Fruit fly (Drosophila melanogaster) whole organism, embryonic: ENCODE data around the gene CG13053.

Experiments
- Abd-B ChIP-seq: fragments of 200-800 bp; sonication (Bioruptor generic); optimal IDR thresholded peaks from 2 replicates; lab custom pipeline; 2018; ENCODE audit warnings: missing biosample characterization, mild to moderate bottlenecking, missing genetic modification characterization, moderate library complexity
- Adf1 ChIP-seq: fragments of 200-800 bp; sonication (Bioruptor generic); IDR thresholded peaks from 2 replicates; pipeline ENCODE4 v1.3.6; 2022; ENCODE audit warnings: missing biosample characterization, missing genetic modification characterization
- Aef1 ChIP-seq: fragments of 200-800 bp; sonication (Bioruptor generic); IDR thresholded peaks from 3 replicates; pipeline ENCODE4 v1.3.6; 2022; ENCODE audit warnings: missing biosample characterization, missing genetic modification characterization
- Blimp-1 ChIP-seq: fragments of 200-800 bp; sonication (Bioruptor generic); optimal IDR thresholded peaks from 3 replicates; lab custom pipeline; 2018; ENCODE audit warnings: missing biosample characterization, missing genetic modification characterization, mild to moderate bottlenecking, moderate library complexity, missing genetic modification reagents
- BtbVII ChIP-seq: fragments of 200-800 bp; sonication (Bioruptor generic); optimal IDR thresholded peaks from 3 replicates; lab custom pipeline; 2017; ENCODE audit warnings: missing biosample characterization, mild to moderate bottlenecking, missing genetic modification characterization
- CG11696 ChIP-seq: fragments of 200-800 bp; sonication (Bioruptor generic); IDR thresholded peaks from 2 replicates; pipeline ENCODE4 v1.3.6; 2022; ENCODE audit warnings: missing biosample characterization, missing genetic modification characterization
- CG12219 ChIP-seq: fragments of 200-800 bp; sonication (Bioruptor generic); optimal IDR thresholded peaks from 3 replicates; lab custom pipeline; 2018; ENCODE audit warnings: missing biosample characterization, mild to moderate bottlenecking, missing genetic modification characterization
- CG12659 ChIP-seq: fragments of 200-800 bp; sonication (Bioruptor generic); optimal IDR thresholded peaks from 3 replicates; lab custom pipeline; 2017; ENCODE audit warnings: mild to moderate bottlenecking, missing biosample characterization, missing genetic modification reagents, missing genetic modification characterization
- CG13775 ChIP-seq: fragments of 200-800 bp; sonication (Bioruptor generic); optimal IDR thresholded peaks from 3 replicates; lab custom pipeline; 2017; ENCODE audit warnings: missing biosample characterization, mild to moderate bottlenecking, missing genetic modification characterization
- CG15073 ChIP-seq: fragments of 200-800 bp; sonication (Bioruptor generic); optimal IDR thresholded peaks from 2 replicates; lab custom pipeline; 2016; ENCODE audit warnings: missing biosample characterization, missing genetic modification characterization
- CG1603 ChIP-seq: fragments of 200-800 bp; sonication (Bioruptor generic); optimal IDR thresholded peaks from 2 replicates; lab custom pipeline; 2019; ENCODE audit warnings: missing biosample characterization, mild to moderate bottlenecking, missing genetic modification characterization, moderate library complexity
- CG16813 ChIP-seq: fragments of 200-800 bp; sonication (Bioruptor generic); IDR thresholded peaks from 3 replicates; pipeline ENCODE4 v1.3.6; 2022; ENCODE audit warnings: missing biosample characterization, missing genetic modification characterization; ENCODE audit not compliant: partially characterized antibody
- CG17328 ChIP-seq: fragments of 200-800 bp; sonication (Bioruptor generic); IDR thresholded peaks from 2 replicates; pipeline ENCODE4 v1.3.6; 2022; ENCODE audit warnings: missing biosample characterization, missing genetic modification characterization
- CG17361 ChIP-seq: fragments of 200-800 bp; sonication (Bioruptor generic); IDR thresholded peaks from 3 replicates; pipeline ENCODE4 v1.3.6; 2022; ENCODE audit warnings: missing biosample characterization, missing genetic modification characterization
- CG2712 ChIP-seq: fragments of 200-800 bp; optimal IDR thresholded peaks from 3 replicates; lab custom pipeline; 2019; ENCODE audit warnings: missing biosample characterization, mild to moderate bottlenecking, missing genetic modification characterization, moderate library complexity
- CG33213 ChIP-seq: fragments of 200-800 bp; sonication (Bioruptor generic); optimal IDR thresholded peaks from 3 replicates; lab custom pipeline; 2016; ENCODE audit warnings: missing biosample characterization, missing genetic modification characterization
- CG33557 ChIP-seq: fragments of 200-800 bp; sonication (Bioruptor generic); optimal IDR thresholded peaks from 2 replicates; lab custom pipeline; 2019; ENCODE audit warnings: missing biosample characterization, mild to moderate bottlenecking, missing genetic modification characterization, moderate library complexity
- CG34376 ChIP-seq: fragments of 200-800 bp; sonication (Bioruptor generic); optimal IDR thresholded peaks from 2 replicates; lab custom pipeline; 2018; ENCODE audit warnings: missing biosample characterization, mild to moderate bottlenecking, missing genetic modification characterization
- CG4424 ChIP-seq: fragments of 200-800 bp; sonication (Bioruptor generic); optimal IDR thresholded peaks from 3 replicates; lab custom pipeline; 2016; ENCODE audit warnings: missing biosample characterization, missing genetic modification characterization
- CG6254 ChIP-seq: fragments of 200-800 bp; sonication (Bioruptor generic); optimal IDR thresholded peaks from 3 replicates; lab custom pipeline; 2017; ENCODE audit warnings: mild to moderate bottlenecking, missing biosample characterization, missing genetic modification reagents, missing genetic modification characterization
- CG7357 ChIP-seq: fragments of 200-800 bp; sonication (Bioruptor generic); IDR thresholded peaks from 3 replicates; pipeline ENCODE4 v1.3.6; 2022; ENCODE audit warnings: missing biosample characterization, missing genetic modification characterization
- CG7839 ChIP-seq: fragments of 200-800 bp; sonication (Bioruptor generic); optimal IDR thresholded peaks from 3 replicates; lab custom pipeline; 2018; ENCODE audit warnings: missing biosample characterization, mild to moderate bottlenecking, missing genetic modification characterization, moderate library complexity
- Dad ChIP-seq: fragments of 200-800 bp; sonication (Bioruptor generic); optimal IDR thresholded peaks from 3 replicates; lab custom pipeline; 2016; ENCODE audit warnings: missing biosample characterization, missing genetic modification characterization
- Drgx ChIP-seq: fragments of 200-800 bp; sonication (Bioruptor generic); IDR thresholded peaks from 2 replicates; pipeline ENCODE4 v1.3.6; 2022; ENCODE audit warnings: missing biosample characterization, missing genetic modification characterization
- Fer3 ChIP-seq: fragments of 200-800 bp; sonication (Bioruptor generic); optimal IDR thresholded peaks from 2 replicates; lab custom pipeline; 2018; ENCODE audit warnings: missing biosample characterization, mild to moderate bottlenecking, missing genetic modification characterization, moderate library complexity
- H15 ChIP-seq: fragments of 200-800 bp; sonication (Bioruptor generic); IDR thresholded peaks from 3 replicates; pipeline ENCODE4 v1.3.6; 2022; ENCODE audit warnings: missing biosample characterization, missing genetic modification characterization
- Hr39 ChIP-seq: fragments of >200 bp; optimal IDR thresholded peaks from 2 replicates; lab custom pipeline; 2017
- Myb ChIP-seq: fragments of 200-800 bp; sonication (Bioruptor generic); optimal IDR thresholded peaks from 2 replicates; lab custom pipeline; 2016; ENCODE audit warnings: missing biosample characterization, missing genetic modification characterization
- NC2α ChIP-seq: fragments of 200-800 bp; sonication (Bioruptor generic); optimal IDR thresholded peaks from 2 replicates; lab custom pipeline; 2016; ENCODE audit warnings: missing biosample characterization, missing genetic modification characterization
- Oli ChIP-seq: fragments of 200-800 bp; sonication (Bioruptor generic); optimal IDR thresholded peaks from 2 replicates; lab custom pipeline; 2018; ENCODE audit warnings: missing biosample characterization, mild to moderate bottlenecking, missing genetic modification characterization, moderate library complexity
- Rx ChIP-seq: fragments of 200-800 bp; sonication (Bioruptor generic); IDR thresholded peaks from 2 replicates; pipeline ENCODE4 v1.3.6; 2022; ENCODE audit warnings: missing biosample characterization, missing genetic modification characterization
- Six4 ChIP-seq: fragments of 200-800 bp; sonication (Bioruptor generic); optimal IDR thresholded peaks from 2 replicates; lab custom pipeline; 2016; ENCODE audit warnings: missing biosample characterization, missing genetic modification characterization
- Sox102F ChIP-seq: fragments of 200-800 bp; sonication (Bioruptor generic); optimal IDR thresholded peaks from 2 replicates; lab custom pipeline; 2018; ENCODE audit warnings: missing biosample characterization, mild to moderate bottlenecking, missing genetic modification characterization, moderate library complexity
- Taf1 ChIP-seq: fragments of 200-800 bp; sonication (Bioruptor generic); IDR thresholded peaks from 2 replicates; pipeline ENCODE4 v1.3.6; 2022; ENCODE audit warnings: missing biosample characterization, missing genetic modification characterization
- amos ChIP-seq: fragments of 200-800 bp; sonication (Bioruptor generic); IDR thresholded peaks from 2 replicates; pipeline ENCODE4 v1.3.6; 2022; ENCODE audit warnings: missing biosample characterization, missing genetic modification characterization; ENCODE audit not compliant: partially characterized antibody
- eve ChIP-seq, 2 experiments: fragments of >200 bp; optimal IDR thresholded peaks; 2 replicates each; lab custom pipeline; 2017; ENCODE audit warnings: missing biosample characterization in 2 of 2, missing genetic modification characterization in 2 of 2
- fu2 ChIP-seq: fragments of 200-800 bp; sonication (Bioruptor generic); optimal IDR thresholded peaks from 2 replicates; lab custom pipeline; 2016; ENCODE audit warnings: missing biosample characterization, missing genetic modification characterization
- h ChIP-seq: fragments of >200 bp; optimal IDR thresholded peaks from 2 replicates; lab custom pipeline; 2017
- hbn ChIP-seq: fragments of 200-800 bp; sonication (Bioruptor generic); IDR thresholded peaks from 2 replicates; pipeline ENCODE4 v1.3.6; 2022; ENCODE audit warnings: missing biosample characterization, missing genetic modification characterization; ENCODE audit not compliant: partially characterized antibody
- her ChIP-seq: fragments of 200-800 bp; sonication (Bioruptor generic); optimal IDR thresholded peaks from 2 replicates; lab custom pipeline; 2016; ENCODE audit warnings: missing biosample characterization, missing genetic modification characterization
- klu ChIP-seq: fragments of 200-800 bp; sonication (Bioruptor generic); IDR thresholded peaks from 2 replicates; pipeline ENCODE4 v1.3.6; 2022; ENCODE audit warnings: missing biosample characterization, missing genetic modification characterization
- mirr ChIP-seq: fragments of 200-800 bp; sonication (Bioruptor generic); optimal IDR thresholded peaks from 3 replicates; lab custom pipeline; 2018; ENCODE audit warnings: missing biosample characterization, mild to moderate bottlenecking, missing genetic modification characterization
- org-1 ChIP-seq: fragments of 200-800 bp; sonication (Bioruptor generic); optimal IDR thresholded peaks from 2 replicates; lab custom pipeline; 2017; ENCODE audit warnings: missing biosample characterization, missing genetic modification characterization
- p53 ChIP-seq: fragments of 200-800 bp; sonication (Bioruptor generic); optimal IDR thresholded peaks from 2 replicates; lab custom pipeline; 2016; ENCODE audit warnings: missing biosample characterization, missing genetic modification characterization
- pho ChIP-seq: fragments of 200-800 bp; sonication (Bioruptor generic); optimal IDR thresholded peaks from 2 replicates; lab custom pipeline; 2016; ENCODE audit warnings: missing biosample characterization, missing genetic modification characterization
- pzg ChIP-seq: fragments of 200-800 bp; sonication (Bioruptor generic); optimal IDR thresholded peaks from 3 replicates; lab custom pipeline; 2018; ENCODE audit warnings: missing biosample characterization, mild to moderate bottlenecking, missing genetic modification characterization, moderate library complexity
- rib ChIP-seq: fragments of 200-800 bp; sonication (Bioruptor generic); IDR thresholded peaks from 2 replicates; pipeline ENCODE4 v1.3.6; 2022; ENCODE audit warnings: missing biosample characterization, missing genetic modification characterization
- shn ChIP-seq: fragments of 200-800 bp; sonication (Bioruptor generic); optimal IDR thresholded peaks from 3 replicates; lab custom pipeline; 2016; ENCODE audit warnings: missing biosample characterization, missing genetic modification characterization
- sima ChIP-seq: fragments of 200-800 bp; sonication (Bioruptor generic); optimal IDR thresholded peaks from 2 replicates; lab custom pipeline; 2016; ENCODE audit warnings: missing biosample characterization, missing genetic modification characterization
- slbo ChIP-seq: fragments of 200-800 bp; sonication (Bioruptor generic); IDR thresholded peaks from 2 replicates; pipeline ENCODE4 v1.3.6; 2022; ENCODE audit warnings: missing biosample characterization, missing genetic modification characterization
- sna ChIP-seq: fragments of 200-800 bp; sonication (Bioruptor generic); IDR thresholded peaks from 2 replicates; pipeline ENCODE4 v1.3.6; 2022; ENCODE audit warnings: missing biosample characterization, missing genetic modification characterization; ENCODE audit not compliant: partially characterized antibody
- vnd ChIP-seq: fragments of 200-800 bp; sonication (Bioruptor generic); IDR thresholded peaks from 3 replicates; pipeline ENCODE4 v1.3.6; 2022; ENCODE audit warnings: missing biosample characterization, missing genetic modification characterization; ENCODE audit not compliant: partially characterized antibody

Gene CG13053

dm6 chr3L:16285346-16285911, 25.9 kb upstream of the CG13053 start, which contains the start of gene CG13047 (continued):
- TF ChIP-seq amos (GFP tag; lab: Robert Waterston, UW) (no peak), her (GFP tag; lab: Kevin White, UChicago) (no peak), Oli (tag; lab: Kevin White, UChicago) (peak; percentile 15), Six4 (no peak), eve (GFP tag; optimal IDR thresholded peaks at IDR 0.05; lab: Kevin White, UChicago) (no peak), CG2712 (tag; lab: Kevin White, UChicago) (peak; percentile 11), Abd-B (no peak), CG12659 (GFP tag; lab: Kevin White, UChicago) (no peak), Blimp-1 (peak; percentile 7), CG33557 (GFP tag; lab: Kevin White, UChicago) (no peak), Sox102F (GFP tag; lab: Kevin White, UChicago) (peak; percentile 36), NC2α (no peak), CG16813 (no peak), sna (GFP tag; lab: Robert Waterston, UW) (no peak), CG12219 (no peak), Myb (GFP tag; lab: Kevin White, UChicago) (no peak), Dad (GFP tag; lab: Kevin White, UChicago) (no peak), Taf1 (GFP tag; lab: Robert Waterston, UW) (no peak), BtbVII (GFP tag; lab: Kevin White, UChicago) (no peak), CG11696 (GFP tag; lab: Robert Waterston, UW) (no peak), CG17361 (GFP tag; lab: Robert Waterston, UW) (no peak), mirr (GFP tag; lab: Kevin White, UChicago) (no peak), fu2 (no peak), Rx (GFP tag; lab: Robert Waterston, UW) (no peak), org-1 (GFP tag; lab: Kevin White, UChicago) (no peak), shn (GFP tag; lab: Kevin White, UChicago) (no peak), CG7357 (no peak), rib (GFP tag; lab: Robert Waterston, UW) (no peak), vnd (GFP tag; lab: Robert Waterston, UW) (no peak), Aef1 (GFP tag; lab: Robert Waterston, UW) (no peak), Hr39 (no peak), CG34376 (GFP tag; lab: Kevin White, UChicago) (no peak), pzg (GFP tag; lab: Kevin White, UChicago) (no peak), CG6254 (GFP tag; lab: Kevin White, UChicago) (no peak), Fer3 (tag; lab: Kevin White, UChicago) (no peak), h (lab: Kevin White, UChicago) (no peak), H15 (GFP tag; lab: Robert Waterston, UW) (no peak), Drgx (GFP tag; lab: Robert Waterston, UW) (no peak), CG7839 (peak; percentile 25), klu (GFP tag; lab: Robert Waterston, UW) (no peak), sima (GFP tag; lab: Kevin White, UChicago) (no peak), slbo (GFP tag; lab: Robert Waterston, UW) (no peak), CG13775 (GFP tag; lab: Kevin White, UChicago) (no peak), p53 (GFP tag; lab: Kevin White, UChicago) (no peak), CG17328 (GFP tag; lab: Robert Waterston, UW) (no peak), pho (GFP tag; lab: Kevin White, UChicago) (no peak), CG15073 (GFP tag; lab: Kevin White, UChicago) (no peak), hbn (no peak), CG1603 (tag; lab: Kevin White, UChicago) (no peak), Adf1 (GFP tag; lab: Robert Waterston, UW) (no peak), CG33213 (no peak), CG4424 (GFP tag; lab: Kevin White, UChicago) (no peak)
